Worm (Caenorhabditis elegans): Measurements from ENCODE around the gene rict-1.

ce11 chrII:13107719-13108118 is 8.9 kb downstream of the rict-1 start, which contains the start of gene pqn-32:
- no peak for TF ChIP-seq W03F9.2 (tag; optimal IDR thresholded peaks at IDR 0.05)
- no peak for TF ChIP-seq him-1 (tag; optimal IDR thresholded peaks at IDR 0.05)
- no peak for TF ChIP-seq dao-5 (tag; optimal IDR thresholded peaks at IDR 0.05)
